Worm (Caenorhabditis elegans): Measurements from ENCODE around the gene exos-4.2.

exos-4.2 gene

ce11 chrIII:888983-889549 is 29.1 kb downstream of the exos-4.2 start:
- TF ChIP-seq ceh-36 (tag; optimal IDR thresholded peaks at IDR 0.05): no peak
- TF ChIP-seq hmg-4 (GFP tag; optimal IDR thresholded peaks at IDR 0.05): no peak
- TF ChIP-seq F13C5.2 (tag; optimal IDR thresholded peaks at IDR 0.05): no peak
- no peak for TF ChIP-seq aly-1 (tag; optimal IDR thresholded peaks at IDR 0.05)

- TF ChIP-seq hnd-1 (tag; optimal IDR thresholded peaks at IDR 0.05) (no peak), F13C5.2 (tag; optimal IDR thresholded peaks at IDR 0.05) (no peak)
Observed at ce11 chrIII:891014-891413, 31.0 kb downstream of the exos-4.2 start, which contains the start of gene T24C4.10. T24C4.10 (minus strand) TSS chrIII:891243.

- no peak for TF ChIP-seq tbx-11 (GFP tag; IDR thresholded peaks at IDR 0.05)
- no peak for TF ChIP-seq sea-1 (GFP tag; conservative IDR thresholded peaks at IDR 0.05)
- no peak for TF ChIP-seq flt-1 (GFP tag; IDR thresholded peaks at IDR 0.05)
- no peak for TF ChIP-seq tra-4 (tag; optimal IDR thresholded peaks at IDR 0.05)
- no peak for TF ChIP-seq aly-1 (tag; optimal IDR thresholded peaks at IDR 0.05)
- no peak for TF ChIP-seq scrt-1 (GFP tag; IDR thresholded peaks at IDR 0.05)
- no peak for TF ChIP-seq ceh-13 (GFP tag; optimal IDR thresholded peaks at IDR 0.05)
- no peak for TF ChIP-seq tbx-37 (GFP tag; conservative IDR thresholded peaks at IDR 0.05)
Observed at ce11 chrIII:895525-895924, 35.5 kb downstream of the exos-4.2 start, which contains the start of the genes ztf-18 and F23H11.2. ztf-18 (minus strand) TSS chrIII:895712. F23H11.2 (plus strand) TSS chrIII:895747.

- TF ChIP-seq hnd-1 (tag; optimal IDR thresholded peaks at IDR 0.05): no peak
- no peak for TF ChIP-seq ceh-36 (tag; optimal IDR thresholded peaks at IDR 0.05)
- no peak for TF ChIP-seq hmg-4 (GFP tag; optimal IDR thresholded peaks at IDR 0.05)
- TF ChIP-seq sea-1 (GFP tag; conservative IDR thresholded peaks at IDR 0.05): no peak
- no peak for TF ChIP-seq ceh-13 (GFP tag; optimal IDR thresholded peaks at IDR 0.05)
- TF ChIP-seq B0310.2 (tag; optimal IDR thresholded peaks at IDR 0.05): no peak
- no peak for TF ChIP-seq tra-4 (tag; optimal IDR thresholded peaks at IDR 0.05)
- no peak for TF ChIP-seq aly-1 (tag; optimal IDR thresholded peaks at IDR 0.05)
- TF ChIP-seq F13C5.2 (tag; optimal IDR thresholded peaks at IDR 0.05): no peak
Observed at ce11 chrIII:896904-897303, 36.9 kb downstream of the exos-4.2 start.

- TF ChIP-seq ets-7 (tag; optimal IDR thresholded peaks at IDR 0.05) (no peak), tbx-37 (GFP tag; conservative IDR thresholded peaks at IDR 0.05) (no peak), flt-1 (GFP tag; IDR thresholded peaks at IDR 0.05) (no peak), ceh-36 (tag; optimal IDR thresholded peaks at IDR 0.05) (no peak), hmbx-1 (tag; optimal IDR thresholded peaks at IDR 0.05) (no peak), hnd-1 (tag; optimal IDR thresholded peaks at IDR 0.05) (no peak), tra-4 (tag; optimal IDR thresholded peaks at IDR 0.05) (no peak), sea-1 (GFP tag; conservative IDR thresholded peaks at IDR 0.05) (no peak), pes-1 (GFP tag; IDR thresholded peaks at IDR 0.05) (no peak), B0310.2 (tag; optimal IDR thresholded peaks at IDR 0.05) (no peak), scrt-1 (GFP tag; IDR thresholded peaks at IDR 0.05) (no peak), aly-1 (tag; optimal IDR thresholded peaks at IDR 0.05) (no peak), tbx-11 (GFP tag; IDR thresholded peaks at IDR 0.05) (no peak), ama-1 (optimal IDR thresholded peaks at IDR 0.05) (no peak), ceh-13 (GFP tag; optimal IDR thresholded peaks at IDR 0.05) (no peak), hmg-4 (GFP tag; optimal IDR thresholded peaks at IDR 0.05) (no peak), F13C5.2 (tag; optimal IDR thresholded peaks at IDR 0.05) (no peak)
Observed at ce11 chrIII:900134-900533, 40.1 kb downstream of the exos-4.2 start.

- TF ChIP-seq ceh-13 (GFP tag; optimal IDR thresholded peaks at IDR 0.05): no peak
- TF ChIP-seq ama-1 (optimal IDR thresholded peaks at IDR 0.05): no peak
- no peak for TF ChIP-seq ceh-36 (tag; optimal IDR thresholded peaks at IDR 0.05)
- no peak for TF ChIP-seq tbx-11 (GFP tag; IDR thresholded peaks at IDR 0.05)
- TF ChIP-seq tra-4 (tag; optimal IDR thresholded peaks at IDR 0.05): no peak
Observed at ce11 chrIII:901148-901547, 41.1 kb downstream of the exos-4.2 start, which contains the start of gene sucl-2. sucl-2 (minus strand) TSS chrIII:901412.

ce11 chrIII:901600-902250 is 41.7 kb downstream of the exos-4.2 start:
- TF ChIP-seq ets-7 (tag; optimal IDR thresholded peaks at IDR 0.05) (no peak), pes-1 (GFP tag; IDR thresholded peaks at IDR 0.05) (no peak), sea-1 (GFP tag; conservative IDR thresholded peaks at IDR 0.05) (no peak), F13C5.2 (tag; optimal IDR thresholded peaks at IDR 0.05) (no peak), ceh-13 (GFP tag; optimal IDR thresholded peaks at IDR 0.05) (no peak)

ce11 chrIII:907311-907710 is 47.3 kb downstream of the exos-4.2 start, which contains the start of gene F23H11.4:
F23H11.4 (minus strand) TSS chrIII:907539.
- TF ChIP-seq tbx-37 (GFP tag; conservative IDR thresholded peaks at IDR 0.05) (no peak), flt-1 (GFP tag; IDR thresholded peaks at IDR 0.05) (no peak), hmg-4 (GFP tag; optimal IDR thresholded peaks at IDR 0.05) (no peak), ets-7 (tag; optimal IDR thresholded peaks at IDR 0.05) (no peak), scrt-1 (GFP tag; IDR thresholded peaks at IDR 0.05) (no peak), hnd-1 (tag; optimal IDR thresholded peaks at IDR 0.05) (no peak), ceh-36 (tag; optimal IDR thresholded peaks at IDR 0.05) (no peak)

- no peak for TF ChIP-seq F13C5.2 (tag; optimal IDR thresholded peaks at IDR 0.05)
- no peak for TF ChIP-seq tbx-11 (GFP tag; IDR thresholded peaks at IDR 0.05)
- no peak for TF ChIP-seq ceh-36 (tag; optimal IDR thresholded peaks at IDR 0.05)
- no peak for TF ChIP-seq ets-7 (tag; optimal IDR thresholded peaks at IDR 0.05)
- no peak for TF ChIP-seq hnd-1 (tag; optimal IDR thresholded peaks at IDR 0.05)
- no peak for TF ChIP-seq hmg-4 (GFP tag; optimal IDR thresholded peaks at IDR 0.05)
- no peak for TF ChIP-seq ama-1 (optimal IDR thresholded peaks at IDR 0.05)
- TF ChIP-seq sea-1 (GFP tag; conservative IDR thresholded peaks at IDR 0.05): no peak
- TF ChIP-seq hmbx-1 (tag; optimal IDR thresholded peaks at IDR 0.05): no peak
- no peak for TF ChIP-seq pes-1 (GFP tag; IDR thresholded peaks at IDR 0.05)
- TF ChIP-seq ceh-13 (GFP tag; optimal IDR thresholded peaks at IDR 0.05): no peak
- no peak for TF ChIP-seq scrt-1 (GFP tag; IDR thresholded peaks at IDR 0.05)
- TF ChIP-seq flt-1 (GFP tag; IDR thresholded peaks at IDR 0.05): no peak
- no peak for TF ChIP-seq aly-1 (tag; optimal IDR thresholded peaks at IDR 0.05)
- TF ChIP-seq tbx-37 (GFP tag; conservative IDR thresholded peaks at IDR 0.05): no peak
- no peak for TF ChIP-seq B0310.2 (tag; optimal IDR thresholded peaks at IDR 0.05)
- no peak for TF ChIP-seq tra-4 (tag; optimal IDR thresholded peaks at IDR 0.05)
Observed at ce11 chrIII:907990-908389, 48.0 kb downstream of the exos-4.2 start.
